Fruit fly (Drosophila melanogaster) whole organism, embryonic: ENCODE results near the gene CG3515.
A peak's percentile ranks its signal among the peaks of the same experiment; 100 is the strongest.

Experiments
- B-H1 ChIP-seq: fragments of 200-800 bp; sonication (Bioruptor generic); IDR thresholded peaks from 3 replicates; pipeline ENCODE4 v1.3.6; 2022; ENCODE audit warnings: missing biosample characterization, missing genetic modification characterization
- Bteb2 ChIP-seq: fragments of 200-800 bp; sonication (Bioruptor generic); optimal IDR thresholded peaks from 2 replicates; lab custom pipeline; 2016; ENCODE audit warnings: missing biosample characterization, missing genetic modification characterization
- CG1024 ChIP-seq: fragments of 200-800 bp; sonication (Bioruptor generic); IDR thresholded peaks from 2 replicates; pipeline ENCODE4 v1.3.6; 2022; ENCODE audit warnings: missing biosample characterization, missing genetic modification characterization
- CG10565 ChIP-seq: fragments of 200-800 bp; sonication (Bioruptor generic); optimal IDR thresholded peaks from 3 replicates; lab custom pipeline; 2016; ENCODE audit warnings: missing biosample characterization, mild to moderate bottlenecking, missing genetic modification characterization
- CG10979 ChIP-seq: fragments of 200-800 bp; sonication (Bioruptor generic); optimal IDR thresholded peaks from 2 replicates; lab custom pipeline; 2018; ENCODE audit warnings: missing biosample characterization, mild to moderate bottlenecking, missing genetic modification characterization, moderate library complexity
- CG14441 ChIP-seq: fragments of 200-800 bp; sonication (Bioruptor generic); IDR thresholded peaks from 2 replicates; pipeline ENCODE4 v1.3.6; 2022; ENCODE audit warnings: missing biosample characterization, missing genetic modification characterization
- CG15514 ChIP-seq: fragments of 200-800 bp; sonication (Bioruptor generic); optimal IDR thresholded peaks from 3 replicates; lab custom pipeline; 2017; ENCODE audit warnings: missing biosample characterization, missing genetic modification characterization, mild to moderate bottlenecking, moderate library complexity, missing genetic modification reagents
- CG16813 ChIP-seq: fragments of 200-800 bp; sonication (Bioruptor generic); IDR thresholded peaks from 3 replicates; pipeline ENCODE4 v1.3.6; 2022; ENCODE audit warnings: missing biosample characterization, missing genetic modification characterization; ENCODE audit not compliant: partially characterized antibody
- CG18764 ChIP-seq: fragments of 200-800 bp; sonication (Bioruptor generic); optimal IDR thresholded peaks from 3 replicates; lab custom pipeline; 2016; ENCODE audit warnings: missing biosample characterization, missing genetic modification characterization
- CG2116 ChIP-seq: fragments of 200-800 bp; sonication (Bioruptor generic); optimal IDR thresholded peaks from 3 replicates; lab custom pipeline; 2018; ENCODE audit warnings: missing biosample characterization, mild to moderate bottlenecking, missing genetic modification characterization
- CG2199 ChIP-seq: fragments of 200-800 bp; sonication (Bioruptor generic); IDR thresholded peaks from 3 replicates; pipeline ENCODE4 v1.3.6; 2022; ENCODE audit warnings: missing biosample characterization, missing genetic modification characterization
- CG30020 ChIP-seq: fragments of 200-800 bp; optimal IDR thresholded peaks from 2 replicates; lab custom pipeline; 2019; ENCODE audit warnings: missing biosample characterization, mild to moderate bottlenecking, missing genetic modification characterization, moderate library complexity
- CG31224 ChIP-seq: fragments of 200-800 bp; sonication (Bioruptor generic); IDR thresholded peaks from 2 replicates; pipeline ENCODE4 v1.3.6; 2022; ENCODE audit warnings: missing biosample characterization, missing genetic modification characterization
- CG3163 ChIP-seq: fragments of 200-800 bp; sonication (Bioruptor generic); optimal IDR thresholded peaks from 3 replicates; lab custom pipeline; 2016; ENCODE audit warnings: missing biosample characterization, missing genetic modification characterization
- CG3726 ChIP-seq: fragments of 200-800 bp; sonication (Bioruptor generic); IDR thresholded peaks from 3 replicates; pipeline ENCODE4, ENCODE4 v1.3.6; 2022; ENCODE audit warnings: missing biosample characterization, missing genetic modification characterization
- CG3995 ChIP-seq: fragments of 200-800 bp; sonication (Bioruptor generic); optimal IDR thresholded peaks from 3 replicates; lab custom pipeline; 2016; ENCODE audit warnings: missing biosample characterization, missing genetic modification characterization
- CG8478 ChIP-seq: fragments of >200 bp; optimal IDR thresholded peaks from 2 replicates; lab custom pipeline; 2018
- CG9817 ChIP-seq: fragments of 200-800 bp; sonication (Bioruptor generic); optimal IDR thresholded peaks from 2 replicates; lab custom pipeline; 2018; ENCODE audit warnings: missing biosample characterization, mild to moderate bottlenecking, missing genetic modification characterization, moderate library complexity
- CHES-1-like ChIP-seq: fragments of 200-800 bp; sonication (Bioruptor generic); optimal IDR thresholded peaks from 2 replicates; lab custom pipeline; 2016; ENCODE audit warnings: missing biosample characterization, missing genetic modification characterization
- CTCF ChIP-seq: fragments of 200-800 bp; sonication (Bioruptor generic); optimal IDR thresholded peaks from 2 replicates; lab custom pipeline; 2017; ENCODE audit warnings: missing biosample characterization, mild to moderate bottlenecking, missing genetic modification characterization, moderate library complexity
- Doc3 ChIP-seq: fragments of 200-800 bp; sonication (Bioruptor generic); IDR thresholded peaks from 3 replicates; pipeline ENCODE4 v1.3.6; 2022; ENCODE audit warnings: missing biosample characterization, missing genetic modification characterization; ENCODE audit not compliant: partially characterized antibody
- E2f2 ChIP-seq: fragments of 200-800 bp; sonication (Bioruptor generic); IDR thresholded peaks from 2 replicates; pipeline ENCODE4 v1.3.6; 2022; ENCODE audit warnings: missing biosample characterization, missing genetic modification characterization
- Hand ChIP-seq: fragments of 200-800 bp; sonication (Bioruptor generic); optimal IDR thresholded peaks from 2 replicates; lab custom pipeline; 2017; ENCODE audit warnings: mild to moderate bottlenecking, missing biosample characterization, missing genetic modification reagents, missing genetic modification characterization
- Lhr ChIP-seq: fragments of 200-800 bp; sonication (Bioruptor generic); optimal IDR thresholded peaks from 3 replicates; lab custom pipeline; 2017; ENCODE audit warnings: mild to moderate bottlenecking, missing biosample characterization, missing genetic modification reagents, missing genetic modification characterization
- MESR4 ChIP-seq: fragments of 200-800 bp; sonication (Bioruptor generic); optimal IDR thresholded peaks from 2 replicates; lab custom pipeline; 2018; ENCODE audit warnings: missing biosample characterization, mild to moderate bottlenecking, missing genetic modification characterization, moderate library complexity
- Sry-δ ChIP-seq: fragments of 200-800 bp; sonication (Bioruptor generic); optimal IDR thresholded peaks from 2 replicates; lab custom pipeline; 2016; ENCODE audit warnings: missing biosample characterization, missing genetic modification characterization
- Stat92E ChIP-seq, 3 experiments: fragments of >200 bp in 2 of 3; fragments of 200-800 bp in 1 of 3; sonication (Bioruptor generic) in 1 of 3; optimal IDR thresholded peaks; 2 replicates each; lab custom pipeline; 2017 to 2019; ENCODE audit warnings: missing biosample characterization in 3 of 3, missing genetic modification characterization in 3 of 3, mild to moderate bottlenecking in 1 of 3, moderate library complexity in 1 of 3
- bab2 ChIP-seq: fragments of 200-800 bp; sonication (Bioruptor generic); optimal IDR thresholded peaks from 2 replicates; lab custom pipeline; 2016; ENCODE audit warnings: missing biosample characterization, missing genetic modification characterization
- crp ChIP-seq, 2 experiments: fragments of 200-800 bp; sonication (Bioruptor generic); optimal IDR thresholded peaks; 2 replicates in 1 of 2; 3 replicates in 1 of 2; lab custom pipeline; 2017; ENCODE audit warnings: missing biosample characterization in 2 of 2, missing genetic modification characterization in 2 of 2, mild to moderate bottlenecking in 1 of 2, moderate library complexity in 1 of 2
- dan ChIP-seq: fragments of 200-800 bp; sonication (Bioruptor generic); IDR thresholded peaks from 2 replicates; pipeline ENCODE4 v1.3.6; 2022; ENCODE audit warnings: missing biosample characterization, missing genetic modification characterization
- grau ChIP-seq: fragments of 200-800 bp; optimal IDR thresholded peaks from 3 replicates; lab custom pipeline; 2019; ENCODE audit warnings: missing biosample characterization, mild to moderate bottlenecking, missing genetic modification characterization, moderate library complexity
- hb ChIP-seq: fragments of 200-800 bp; sonication (Bioruptor generic); IDR thresholded peaks from 3 replicates; pipeline ENCODE4 v1.3.6; 2022; ENCODE audit warnings: missing biosample characterization, missing genetic modification characterization; ENCODE audit not compliant: partially characterized antibody
- lab ChIP-seq: fragments of 200-800 bp; sonication (Bioruptor generic); optimal IDR thresholded peaks from 3 replicates; lab custom pipeline; 2017; ENCODE audit warnings: missing biosample characterization, missing genetic modification characterization, mild to moderate bottlenecking, moderate library complexity, missing genetic modification reagents
- lilli ChIP-seq: fragments of 200-800 bp; sonication (Bioruptor generic); optimal IDR thresholded peaks from 3 replicates; lab custom pipeline; 2016; ENCODE audit warnings: missing biosample characterization, missing genetic modification characterization
- luna ChIP-seq: fragments of 200-800 bp; sonication (Bioruptor generic); optimal IDR thresholded peaks from 2 replicates; lab custom pipeline; 2016; ENCODE audit warnings: missing biosample characterization, missing genetic modification characterization
- nmo ChIP-seq: fragments of 200-800 bp; sonication (Bioruptor generic); optimal IDR thresholded peaks from 2 replicates; lab custom pipeline; 2018; ENCODE audit warnings: missing biosample characterization, mild to moderate bottlenecking, missing genetic modification characterization, moderate library complexity
- org-1 ChIP-seq: fragments of 200-800 bp; sonication (Bioruptor generic); optimal IDR thresholded peaks from 2 replicates; lab custom pipeline; 2017; ENCODE audit warnings: missing biosample characterization, missing genetic modification characterization
- p53 ChIP-seq: fragments of 200-800 bp; sonication (Bioruptor generic); optimal IDR thresholded peaks from 2 replicates; lab custom pipeline; 2016; ENCODE audit warnings: missing biosample characterization, missing genetic modification characterization
- pb ChIP-seq: fragments of 200-800 bp; sonication (Bioruptor generic); optimal IDR thresholded peaks from 3 replicates; lab custom pipeline; 2016; ENCODE audit warnings: missing biosample characterization, missing genetic modification characterization
- pita ChIP-seq: fragments of 200-800 bp; sonication (Bioruptor generic); optimal IDR thresholded peaks from 2 replicates; lab custom pipeline; 2017; ENCODE audit warnings: missing biosample characterization, mild to moderate bottlenecking, missing genetic modification characterization
- row ChIP-seq: fragments of 200-800 bp; sonication (Bioruptor generic); IDR thresholded peaks from 3 replicates; pipeline ENCODE4 v1.3.6; 2022; ENCODE audit warnings: missing biosample characterization, missing genetic modification characterization
- sens-2 ChIP-seq: fragments of 200-800 bp; sonication (Bioruptor generic); IDR thresholded peaks from 2 replicates; pipeline ENCODE4 v1.3.6; 2022; ENCODE audit warnings: missing biosample characterization, missing genetic modification characterization
- shn ChIP-seq: fragments of 200-800 bp; sonication (Bioruptor generic); optimal IDR thresholded peaks from 3 replicates; lab custom pipeline; 2016; ENCODE audit warnings: missing biosample characterization, missing genetic modification characterization
- slou ChIP-seq: fragments of 200-800 bp; sonication (Bioruptor generic); optimal IDR thresholded peaks from 3 replicates; lab custom pipeline; 2016; ENCODE audit warnings: missing biosample characterization, missing genetic modification characterization
- stwl ChIP-seq: fragments of 200-800 bp; sonication (Bioruptor generic); optimal IDR thresholded peaks from 3 replicates; lab custom pipeline; 2018; ENCODE audit warnings: missing biosample characterization, mild to moderate bottlenecking, missing genetic modification characterization, moderate library complexity
- trem ChIP-seq: fragments of 200-800 bp; optimal IDR thresholded peaks from 3 replicates; lab custom pipeline; 2019; ENCODE audit warnings: missing biosample characterization, mild to moderate bottlenecking, missing genetic modification characterization, moderate library complexity
- zf30C ChIP-seq: fragments of 200-800 bp; sonication (Bioruptor generic); optimal IDR thresholded peaks from 3 replicates; lab custom pipeline; 2018; ENCODE audit warnings: missing biosample characterization, mild to moderate bottlenecking, missing genetic modification characterization
- zfh2 ChIP-seq: fragments of 200-800 bp; sonication (Bioruptor generic); optimal IDR thresholded peaks from 2 replicates; lab custom pipeline; 2016; ENCODE audit warnings: missing biosample characterization, missing genetic modification characterization

Gene CG3515

dm6 chr2L:2584461-2585056 is 31.9 kb upstream of the CG3515 start (continued):
- TF ChIP-seq slou (no peak), Sry-δ (no peak), CG10565 (GFP tag; lab: Kevin White, UChicago) (no peak), zf30C (GFP tag; lab: Kevin White, UChicago) (peak; percentile 54)

- TF ChIP-seq zfh2 (GFP tag; lab: Kevin White, UChicago) (peak; percentile 13), pb (GFP tag; lab: Kevin White, UChicago) (no peak), pita (no peak), p53 (no peak), B-H1 (GFP tag; lab: Robert Waterston, UW) (no peak), Hand (GFP tag; lab: Kevin White, UChicago) (no peak), nmo (GFP tag; lab: Kevin White, UChicago) (peak; percentile 56), CG1024 (GFP tag; lab: Robert Waterston, UW) (no peak), CG9817 (tag; lab: Kevin White, UChicago) (no peak), Lhr (GFP tag; lab: Kevin White, UChicago) (peak; percentile 49), CG31224 (GFP tag; lab: Robert Waterston, UW) (no peak), Doc3 (GFP tag; lab: Robert Waterston, UW) (no peak), CHES-1-like (peak; percentile 12), lab (GFP tag; lab: Kevin White, UChicago) (no peak), sens-2 (GFP tag; lab: Robert Waterston, UW) (no peak), Bteb2 (GFP tag; lab: Kevin White, UChicago) (no peak), bab2 (GFP tag; lab: Kevin White, UChicago) (peak; percentile 17), hb (no peak), stwl (peak; percentile 75), CG16813 (no peak), crp (GFP tag; optimal IDR thresholded peaks at IDR 0.05; lab: Kevin White, UChicago) (peak in 1 of 2 experiments; percentile 85), row (GFP tag; lab: Robert Waterston, UW) (peak; percentile 75), CG3995 (GFP tag; lab: Kevin White, UChicago) (peak; percentile 24), CTCF (GFP tag; lab: Kevin White, UChicago) (peak; percentile 57), CG10979 (tag; lab: Kevin White, UChicago) (peak; percentile 33), CG2199 (GFP tag; lab: Robert Waterston, UW) (no peak), CG2116 (peak; percentile 23), Stat92E (GFP tag; optimal IDR thresholded peaks at IDR 0.05; lab: Kevin White, UChicago) (peak in 1 of 3 experiments; percentile 22), lilli (GFP tag; lab: Kevin White, UChicago) (peak; percentile 32), E2f2 (GFP tag; lab: Robert Waterston, UW) (peak; percentile 47; the same call in 1 of the 2 replicates), luna (GFP tag; lab: Kevin White, UChicago) (no peak), CG30020 (tag; lab: Kevin White, UChicago) (peak; percentile 38), shn (GFP tag; lab: Kevin White, UChicago) (peak; percentile 31), dan (no peak), CG18764 (GFP tag; lab: Kevin White, UChicago) (no peak), grau (tag; lab: Kevin White, UChicago) (peak; percentile 37), CG8478 (lab: Kevin White, UChicago) (no peak), CG15514 (GFP tag; lab: Kevin White, UChicago) (peak; percentile 30), CG3726 (GFP tag; lab: Robert Waterston, UW) (no peak), CG3163 (GFP tag; lab: Kevin White, UChicago) (no peak), CG14441 (GFP tag; lab: Robert Waterston, UW) (no peak), MESR4 (GFP tag; lab: Kevin White, UChicago) (peak; percentile 29), trem (peak; percentile 91), org-1 (no peak)
Observed at dm6 chr2L:2579669-2580351, 27.2 kb upstream of the CG3515 start, which contains the start of the genes ND-B17.2 and Arpc5. Gene ND-B17.2, minus strand, starts transcription at chr2L:2580172. Gene Arpc5, plus strand, starts transcription at chr2L:2580292.
